Worm (Caenorhabditis elegans): ENCODE data around the gene str-240.

str-240 gene

ce11 chrV:1521845-1522244, at the start of gene str-240:
Gene str-240 (minus strand): TSS chrV:1521945.
- TF ChIP-seq ceh-9 (tag; optimal IDR thresholded peaks at IDR 0.05) (no peak), ceh-22 (tag; optimal IDR thresholded peaks at IDR 0.05) (no peak), K02D7.2 (tag; optimal IDR thresholded peaks at IDR 0.05) (no peak), unc-42 (tag; optimal IDR thresholded peaks at IDR 0.05) (no peak), hlh-6 (tag; optimal IDR thresholded peaks at IDR 0.05) (no peak), ceh-24 (tag; optimal IDR thresholded peaks at IDR 0.05) (no peak), ets-4 (tag; optimal IDR thresholded peaks at IDR 0.05) (no peak), ceh-31 (tag; optimal IDR thresholded peaks at IDR 0.05) (no peak), ceh-30 (tag; optimal IDR thresholded peaks at IDR 0.05) (no peak), elt-2 (tag; optimal IDR thresholded peaks at IDR 0.05) (no peak), tbx-7 (tag; optimal IDR thresholded peaks at IDR 0.05) (no peak), pat-9 (tag; optimal IDR thresholded peaks at IDR 0.05) (no peak), ceh-14 (tag; optimal IDR thresholded peaks at IDR 0.05) (no peak), ceh-19 (GFP tag; optimal IDR thresholded peaks at IDR 0.05) (no peak), rnt-1 (tag; optimal IDR thresholded peaks at IDR 0.05) (no peak), hlh-15 (tag; optimal IDR thresholded peaks at IDR 0.05) (no peak), nfya-1 (tag; optimal IDR thresholded peaks at IDR 0.05) (no peak), lin-11 (tag; optimal IDR thresholded peaks at IDR 0.05) (no peak), eyg-1 (tag; optimal IDR thresholded peaks at IDR 0.05) (no peak), C38D4.7 (GFP tag; optimal IDR thresholded peaks at IDR 0.05) (no peak)

DNA sequence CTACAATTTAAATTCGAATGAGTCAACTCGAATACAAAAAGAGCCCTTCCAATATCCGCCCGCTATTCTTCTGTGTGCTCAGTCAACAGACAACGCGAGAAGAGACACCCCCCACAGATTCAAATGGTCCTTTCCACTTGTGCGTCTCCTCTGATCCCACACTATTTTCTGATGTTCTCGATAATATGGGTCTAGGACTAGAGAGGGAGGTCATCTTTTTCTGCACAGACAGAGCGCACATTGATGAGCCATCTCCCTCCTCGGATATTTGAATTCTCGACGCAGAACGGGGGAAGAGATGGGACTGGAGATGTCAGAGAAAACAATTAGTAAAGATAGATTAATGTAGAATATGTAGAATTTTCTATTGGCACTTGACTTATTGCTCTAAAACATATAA, 48.9 kb upstream of the str-240 start:
- no peak for TF ChIP-seq unc-3 (GFP tag; conservative IDR thresholded peaks at IDR 0.05)
- no peak for TF ChIP-seq unc-3 (tag; optimal IDR thresholded peaks at IDR 0.05)
- TF ChIP-seq ceh-31 (tag; optimal IDR thresholded peaks at IDR 0.05): peak; percentile 36
- TF ChIP-seq lin-11 (tag; optimal IDR thresholded peaks at IDR 0.05): no peak
- peak; percentile 37 for TF ChIP-seq tbx-2 (tag; optimal IDR thresholded peaks at IDR 0.05)
- no peak for TF ChIP-seq elt-2 (tag; optimal IDR thresholded peaks at IDR 0.05)
- no peak for TF ChIP-seq ahr-1 (tag; optimal IDR thresholded peaks at IDR 0.05)
- peak; percentile 66 for TF ChIP-seq unc-55 (GFP tag; optimal IDR thresholded peaks at IDR 0.05)
- TF ChIP-seq ref-2 (tag; optimal IDR thresholded peaks at IDR 0.05): peak; percentile 75

DNA sequence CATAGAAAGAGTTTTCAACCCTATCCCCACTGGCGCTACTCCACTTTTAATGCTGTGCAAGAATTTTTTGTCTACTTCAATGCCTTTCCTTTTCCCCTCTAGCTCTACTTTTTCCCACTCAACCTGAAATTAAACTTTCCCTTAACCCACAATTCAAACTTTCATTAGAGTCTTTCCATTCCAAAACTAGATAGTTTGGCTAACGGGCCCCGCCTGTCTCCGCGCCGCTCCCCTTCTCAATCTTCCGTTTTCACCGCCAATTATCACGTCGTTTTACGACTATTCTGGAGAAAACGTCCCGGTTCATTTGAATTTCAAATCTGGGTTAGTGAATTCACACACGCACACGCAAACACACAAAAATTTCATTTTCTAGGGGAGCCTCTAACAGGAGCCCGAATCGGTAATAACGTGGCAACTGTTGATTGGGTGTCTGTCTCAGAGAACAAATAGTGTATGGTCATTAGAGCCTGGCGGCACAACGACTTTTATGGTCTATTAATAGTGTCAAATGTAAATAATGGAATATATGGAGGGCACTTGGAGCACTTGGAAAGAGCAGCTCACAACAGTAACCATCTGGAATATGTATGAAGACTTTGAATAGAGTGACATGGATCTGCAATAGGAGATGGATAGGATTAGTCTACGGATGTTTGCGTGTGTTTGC, 48.1 kb upstream of the str-240 start:
- TF ChIP-seq ama-1 (optimal IDR thresholded peaks at IDR 0.05) (peak; percentile 19), sox-2 (GFP tag; IDR thresholded peaks at IDR 0.05) (no peak), ahr-1 (tag; optimal IDR thresholded peaks at IDR 0.05) (no peak), nfya-1 (tag; optimal IDR thresholded peaks at IDR 0.05) (peak; percentile 73), pax-1 (tag; optimal IDR thresholded peaks at IDR 0.05) (no peak), elt-2 (tag; optimal IDR thresholded peaks at IDR 0.05) (no peak)

DNA sequence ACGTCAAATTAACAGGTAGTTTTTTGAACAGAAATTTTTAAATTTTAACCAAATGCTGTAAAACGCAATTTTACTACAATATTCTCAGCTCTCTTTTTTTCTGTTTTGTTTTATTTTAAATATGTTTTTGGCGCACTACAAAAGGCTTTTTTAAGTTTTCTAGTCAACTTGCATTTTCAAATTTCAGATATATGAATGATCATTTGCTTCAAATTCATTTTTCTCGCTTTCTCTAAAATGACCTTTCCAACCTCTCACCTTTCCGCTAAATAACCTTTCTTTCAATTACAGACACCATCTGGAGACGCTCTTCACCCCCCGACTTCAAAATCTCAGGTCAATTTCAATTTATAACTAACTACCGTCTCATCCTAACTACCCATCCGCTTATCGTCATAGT, 45.0 kb upstream of the str-240 start, which contains the start of gene cdc-25.2:
cdc-25.2 (plus strand) TSS at position 301 of the 400 bp plus-strand sequence.
- TF ChIP-seq madf-2 (tag; optimal IDR thresholded peaks at IDR 0.05) (no peak), unc-3 (GFP tag; conservative IDR thresholded peaks at IDR 0.05) (no peak), unc-3 (tag; optimal IDR thresholded peaks at IDR 0.05) (no peak), gmeb-2 (tag; optimal IDR thresholded peaks at IDR 0.05) (no peak), ceh-9 (tag; optimal IDR thresholded peaks at IDR 0.05) (no peak), unc-86 (tag; optimal IDR thresholded peaks at IDR 0.05) (no peak), ets-4 (tag; optimal IDR thresholded peaks at IDR 0.05) (no peak), sox-2 (GFP tag; IDR thresholded peaks at IDR 0.05) (no peak), syd-9 (tag; optimal IDR thresholded peaks at IDR 0.05) (no peak), ceh-6 (GFP tag; optimal IDR thresholded peaks at IDR 0.05) (no peak), ceh-31 (tag; optimal IDR thresholded peaks at IDR 0.05) (no peak), fkh-10 (GFP tag; optimal IDR thresholded peaks at IDR 0.05) (no peak), F13H6.1 (tag; optimal IDR thresholded peaks at IDR 0.05) (no peak), hlh-30 (tag; optimal IDR thresholded peaks at IDR 0.05; ENCODE audit: insufficient read depth) (no peak)
